Worm (Caenorhabditis elegans) whole organism, L4 larva: ENCODE measurements around the gene K09E4.1.
A peak's percentile ranks its signal among the peaks of the same experiment; 100 is the strongest.

Source experiments
- D1046.2 ChIP-seq: fragments of 200-800 bp; sonication (Bioruptor generic); IDR thresholded peaks from 2 replicates; pipeline ENCODE4 v1.3.6; 2022; ENCODE audit warnings: missing genetic modification characterization, missing compliant biosample characterization
- F26F4.8 ChIP-seq: fragments of 200-800 bp; sonication (Bioruptor generic); conservative IDR thresholded peaks from 2 replicates; pipeline ENCODE4 v1.3.6; 2022; ENCODE audit warnings: missing genetic modification characterization, missing compliant biosample characterization
- F44E2.7 ChIP-seq: fragments of 200-800 bp; sonication (Bioruptor generic); IDR thresholded peaks from 2 replicates; pipeline ENCODE4 v2.1.2; 2022; ENCODE audit warnings: missing genetic modification characterization, missing compliant biosample characterization
- Y75B8A.6 ChIP-seq: fragments of 200-800 bp; sonication (Bioruptor generic); IDR thresholded peaks from 2 replicates; pipeline ENCODE4 v1.3.6; 2022; ENCODE audit warnings: missing genetic modification reagents, missing genetic modification characterization, missing compliant biosample characterization
- ZK546.5 ChIP-seq, 2 experiments: sonication (generic microtip); optimal IDR thresholded peaks; 2 replicates each; lab custom pipeline; 2017; ENCODE audit warnings: missing biosample characterization in 2 of 2, missing genetic modification characterization in 2 of 2
- aha-1 ChIP-seq: fragments of 150-350 bp; peaks from one replicate; lab custom pipeline; 2014; ENCODE audit warnings: missing biosample characterization, missing genetic modification characterization
- ama-1 ChIP-seq: fragments of 150-350 bp; optimal IDR thresholded peaks from 2 replicates; lab custom pipeline; 2014; ENCODE audit warnings: inconsistent platforms, mixed read lengths
- ceh-20 ChIP-seq: fragments of 200-800 bp; sonication (Bioruptor generic); IDR thresholded peaks from 2 replicates; pipeline ENCODE4 v1.3.6; 2022; ENCODE audit warnings: missing genetic modification reagents, missing genetic modification characterization, missing compliant biosample characterization
- ceh-44 ChIP-seq: fragments of 200-800 bp; sonication (Bioruptor generic); IDR thresholded peaks from 2 replicates; pipeline ENCODE4 v1.3.6; 2022; ENCODE audit warnings: missing genetic modification reagents, missing genetic modification characterization, missing compliant biosample characterization
- ceh-62 ChIP-seq: sonication (generic microtip); optimal IDR thresholded peaks from 2 replicates; lab custom pipeline; 2017; ENCODE audit warnings: missing biosample characterization, missing genetic modification characterization
- ctbp-1 ChIP-seq: fragments of 200-800 bp; sonication (Bioruptor generic); IDR thresholded peaks from 2 replicates; pipeline ENCODE4 v1.3.6; 2022; ENCODE audit warnings: missing genetic modification reagents, missing genetic modification characterization, missing compliant biosample characterization
- daf-12 ChIP-seq: fragments of 150-350 bp; optimal IDR thresholded peaks from 2 replicates; lab custom pipeline; 2014; ENCODE audit warnings: missing biosample characterization, missing genetic modification reagents, missing genetic modification characterization
- daf-16 ChIP-seq, 3 experiments: sonication (generic microtip); optimal IDR thresholded peaks; 2 replicates each; lab custom pipeline; 2016 to 2017; ENCODE audit warnings: missing genetic modification characterization in 3 of 3, missing genetic modification reagents in 3 of 3, mild to moderate bottlenecking in 2 of 3, missing compliant biosample characterization in 2 of 3, missing biosample characterization in 1 of 3, moderate library complexity in 1 of 3
- dmd-6 ChIP-seq: fragments of 200-800 bp; sonication (Bioruptor generic); IDR thresholded peaks from 2 replicates; pipeline ENCODE4 v1.3.6; 2022; ENCODE audit warnings: missing genetic modification reagents, missing genetic modification characterization, missing compliant biosample characterization
- egl-27 ChIP-seq: sonication (generic microtip); optimal IDR thresholded peaks from 3 replicates; lab custom pipeline; 2017; ENCODE audit warnings: missing biosample characterization, missing genetic modification reagents, missing genetic modification characterization
- egl-43 ChIP-seq: fragments of 200-800 bp; sonication (Bioruptor generic); IDR thresholded peaks from 2 replicates; pipeline ENCODE4 v1.3.6; 2022; ENCODE audit warnings: missing genetic modification reagents, missing genetic modification characterization, missing compliant biosample characterization
- fkh-10 ChIP-seq: fragments of 150-350 bp; optimal IDR thresholded peaks from 2 replicates; lab custom pipeline; 2014; ENCODE audit warnings: missing biosample characterization, missing genetic modification reagents, missing genetic modification characterization
- hlh-30 ChIP-seq: sonication (generic microtip); optimal IDR thresholded peaks from 2 replicates; lab custom pipeline; 2017; ENCODE audit warnings: antibody characterized with exemption, mild to moderate bottlenecking, missing genetic modification characterization, missing compliant biosample characterization; ENCODE audit not compliant: insufficient read depth
- lin-1 ChIP-seq: fragments of 200-800 bp; sonication (Bioruptor generic); IDR thresholded peaks from 2 replicates; pipeline ENCODE4 v1.3.6; 2022; ENCODE audit warnings: missing genetic modification reagents, missing genetic modification characterization, missing compliant biosample characterization
- lin-39 ChIP-seq: fragments of 150-350 bp; optimal IDR thresholded peaks from 2 replicates; lab custom pipeline; 2014; ENCODE audit warnings: missing biosample characterization, missing genetic modification reagents, missing genetic modification characterization
- lsy-2 ChIP-seq, 2 experiments: fragments of 150-350 bp in 1 of 2; sonication (generic microtip) in 1 of 2; optimal IDR thresholded peaks; 2 replicates each; lab custom pipeline; 2014 to 2017; ENCODE audit warnings: missing biosample characterization in 2 of 2, missing genetic modification characterization in 2 of 2
- madf-9 ChIP-seq: fragments of 200-800 bp; sonication (Bioruptor generic); conservative IDR thresholded peaks from 2 replicates; pipeline ENCODE4 v1.3.6; 2022; ENCODE audit warnings: missing genetic modification reagents, missing genetic modification characterization, missing compliant biosample characterization
- mdl-1 ChIP-seq, 2 experiments: fragments of 150-350 bp in 1 of 2; sonication (generic microtip) in 1 of 2; optimal IDR thresholded peaks; 2 replicates each; lab custom pipeline; 2014 to 2017; ENCODE audit warnings: missing biosample characterization in 2 of 2, missing genetic modification characterization in 2 of 2
- mdt-29 ChIP-seq: fragments of 200-800 bp; sonication (Bioruptor generic); IDR thresholded peaks from 2 replicates; pipeline ENCODE4 v1.3.6; 2022; ENCODE audit warnings: missing genetic modification reagents, missing genetic modification characterization, missing compliant biosample characterization
- mxl-2 ChIP-seq: fragments of 200-800 bp; sonication (Bioruptor generic); conservative IDR thresholded peaks from 2 replicates; pipeline ENCODE4 v1.3.6; 2022; ENCODE audit warnings: missing genetic modification reagents, missing genetic modification characterization, missing compliant biosample characterization
- mxl-3 ChIP-seq: fragments of 200-800 bp; sonication (Bioruptor generic); optimal IDR thresholded peaks from 2 replicates; lab custom pipeline; 2018; ENCODE audit warnings: mild to moderate bottlenecking, missing genetic modification characterization, missing compliant biosample characterization
- nhr-10 ChIP-seq: fragments of 150-350 bp; optimal IDR thresholded peaks from 2 replicates; lab custom pipeline; 2014; ENCODE audit warnings: missing biosample characterization, missing genetic modification characterization
- nhr-41 ChIP-seq: fragments of 200-800 bp; sonication (Bioruptor generic); IDR thresholded peaks from 2 replicates; pipeline ENCODE4 v1.3.6; 2022; ENCODE audit warnings: missing genetic modification reagents, missing genetic modification characterization, missing compliant biosample characterization
- nhr-42 ChIP-seq: fragments of 200-800 bp; sonication (Bioruptor generic); IDR thresholded peaks from 2 replicates; pipeline ENCODE4 v1.3.6; 2022; ENCODE audit warnings: missing genetic modification characterization, missing compliant biosample characterization
- pha-4 ChIP-seq, 2 experiments: fragments of 150-350 bp in 1 of 2; fragments of 200-800 bp in 1 of 2; sonication (Bioruptor generic) in 1 of 2; IDR thresholded peaks in 1 of 2; optimal IDR thresholded peaks in 1 of 2; 2 replicates each; pipeline versions ENCODE4 v1.3.6 to Lab custom; 2014 to 2022; ENCODE audit warnings: missing genetic modification characterization in 2 of 2, missing genetic modification reagents in 2 of 2, missing biosample characterization in 1 of 2, missing compliant biosample characterization in 1 of 2
- pqm-1 ChIP-seq: sonication (generic microtip); optimal IDR thresholded peaks from 2 replicates; lab custom pipeline; 2017; ENCODE audit warnings: missing biosample characterization, missing genetic modification characterization
- rbr-2 ChIP-seq: sonication (generic microtip); optimal IDR thresholded peaks from 2 replicates; lab custom pipeline; 2016; ENCODE audit warnings: missing genotype, missing genetic modification characterization, missing compliant biosample characterization
- set-16 ChIP-seq: fragments of 200-800 bp; sonication (Bioruptor generic); IDR thresholded peaks from 2 replicates; pipeline ENCODE4 v1.3.6; 2022; ENCODE audit warnings: missing genetic modification reagents, missing genetic modification characterization, missing compliant biosample characterization
- spr-3 ChIP-seq: fragments of 200-800 bp; sonication (Bioruptor generic); optimal IDR thresholded peaks from 2 replicates; lab custom pipeline; 2018; ENCODE audit warnings: mild to moderate bottlenecking, missing genetic modification characterization, missing compliant biosample characterization
- unc-39 ChIP-seq: sonication (generic microtip); optimal IDR thresholded peaks from 2 replicates; lab custom pipeline; 2017; ENCODE audit warnings: missing biosample characterization, missing genetic modification characterization
- unc-62 ChIP-seq, 3 experiments: fragments of 150-350 bp in 1 of 3; sonication (generic microtip); optimal IDR thresholded peaks in 2 of 3; peaks in 1 of 3; 1 replicate in 1 of 3; 2 replicates in 2 of 3; lab custom pipeline; 2014 to 2017; ENCODE audit warnings: missing biosample characterization in 3 of 3, missing genetic modification characterization in 3 of 3, missing genetic modification reagents in 3 of 3, missing genotype in 1 of 3
- vab-7 ChIP-seq: fragments of 200-800 bp; sonication (Bioruptor generic); IDR thresholded peaks from 2 replicates; pipeline ENCODE4 v1.3.6; 2022; ENCODE audit warnings: missing genetic modification reagents, missing genetic modification characterization, missing compliant biosample characterization
- zag-1 ChIP-seq: fragments of 150-350 bp; optimal IDR thresholded peaks from 2 replicates; lab custom pipeline; 2014; ENCODE audit warnings: missing biosample characterization, missing genetic modification characterization

K09E4.1 gene

DNA sequence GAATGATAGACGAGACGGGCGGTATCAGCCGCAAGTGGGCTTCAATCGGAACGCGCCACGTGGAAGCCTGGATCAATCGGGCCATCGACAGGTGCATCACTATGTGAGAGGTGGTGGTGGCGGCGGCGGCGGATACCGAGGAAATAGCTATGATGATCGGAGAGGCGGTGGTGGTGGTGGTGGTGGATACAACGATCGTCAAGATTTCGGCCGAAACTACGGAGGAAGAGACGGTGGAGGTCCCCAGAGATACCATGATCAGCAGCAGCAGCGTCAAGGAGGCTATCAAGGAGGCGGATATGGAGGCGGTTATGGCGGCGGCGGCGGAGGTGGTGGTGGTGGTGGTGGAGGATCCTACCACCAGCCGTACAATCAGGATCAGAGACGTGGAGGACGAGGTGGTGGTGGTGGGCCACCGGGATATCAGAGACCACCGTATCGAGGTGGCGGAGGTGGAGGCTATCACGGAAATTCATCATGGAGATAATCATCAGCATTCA is 27.8 kb downstream of the K09E4.1 start:
- TF ChIP-seq ceh-44 (GFP tag; lab: Robert Waterston, UW) (no peak), set-16 (peak; percentile 91), egl-27 (tag; lab: Kevin White, UChicago) (no peak), F44E2.7 (no peak), ceh-20 (no peak), pqm-1 (tag; lab: Kevin White, UChicago) (no peak), vab-7 (GFP tag; lab: Robert Waterston, UW) (no peak), ama-1 (lab: Kevin White, UChicago) (no peak), nhr-42 (GFP tag; lab: Robert Waterston, UW) (peak; percentile 23; the same call in 1 of the 2 replicates), unc-62 (GFP tag; optimal IDR thresholded peaks at IDR 0.05 in 1 of 2; lab: Kevin White, UChicago) (peak in 1 of 2 experiments; percentile 62), unc-62 (tag; optimal IDR thresholded peaks at IDR 0.05; lab: Kevin White, UChicago) (no peak), fkh-10 (GFP tag; lab: Kevin White, UChicago) (no peak), mdt-29 (GFP tag; lab: Robert Waterston, UW) (no peak), egl-43 (GFP tag; lab: Robert Waterston, UW) (0 out of 2 replicates have a peak, but pooled peaks have one; percentile 36), ceh-62 (tag; lab: Kevin White, UChicago) (no peak), lsy-2 (tag; optimal IDR thresholded peaks at IDR 0.05; lab: Kevin White, UChicago) (no peak), nhr-10 (tag; lab: Kevin White, UChicago) (no peak), D1046.2 (no peak), mxl-3 (no peak), pha-4 (GFP tag; IDR thresholded peaks at IDR 0.05; lab: Robert Waterston, UW) (no peak), pha-4 (tag; optimal IDR thresholded peaks at IDR 0.05; lab: Kevin White, UChicago) (no peak), spr-3 (GFP tag; lab: Kevin White, UChicago) (no peak), Y75B8A.6 (GFP tag; lab: Robert Waterston, UW) (no peak), ZK546.5 (tag; optimal IDR thresholded peaks at IDR 0.05; lab: Kevin White, UChicago) (no peak), daf-16 (GFP tag; optimal IDR thresholded peaks at IDR 0.05; lab: Kevin White, UChicago) (no peak), daf-16 (tag; optimal IDR thresholded peaks at IDR 0.05; lab: Kevin White, UChicago) (no peak), unc-39 (tag; lab: Kevin White, UChicago) (no peak), mdl-1 (tag; optimal IDR thresholded peaks at IDR 0.05; lab: Kevin White, UChicago) (no peak)
- TF ChIP-seq, all 104 proteins: peak for 4

DNA sequence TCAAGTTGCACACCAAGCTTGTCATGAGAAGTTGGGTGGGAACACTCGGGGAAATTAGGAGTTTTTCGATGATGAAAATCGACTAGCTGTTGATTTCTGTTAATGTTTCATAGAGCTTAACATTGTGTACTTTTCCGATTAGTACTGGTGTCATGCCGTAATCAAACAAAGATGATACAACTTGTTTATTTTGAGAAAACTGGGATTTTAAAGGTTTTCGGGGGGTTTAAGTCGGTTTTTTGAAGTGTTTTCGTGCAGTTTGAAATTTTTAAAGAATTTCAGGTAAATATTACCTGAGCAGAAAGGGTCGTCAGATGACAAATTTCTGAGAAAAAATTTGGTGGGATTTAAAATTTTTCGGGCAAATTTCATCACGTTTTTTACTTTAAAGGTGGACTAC is 33.9 kb downstream of the K09E4.1 start, which contains the start of gene eat-2:
eat-2 (minus strand) TSS at position 101 of the 400 bp plus-strand sequence.
- no peak for TF ChIP-seq zag-1 (tag; lab: Kevin White, UChicago)
- TF ChIP-seq mdl-1 (tag; optimal IDR thresholded peaks at IDR 0.05; lab: Kevin White, UChicago), result no peak
- no peak for TF ChIP-seq madf-9 (GFP tag; lab: Robert Waterston, UW)
- TF ChIP-seq nhr-41 (GFP tag; lab: Robert Waterston, UW), result no peak
- no peak for TF ChIP-seq ctbp-1 (GFP tag; lab: Robert Waterston, UW)
- peak; percentile 87 for TF ChIP-seq aha-1 (tag; lab: Kevin White, UChicago)
- TF ChIP-seq dmd-6 (GFP tag; lab: Robert Waterston, UW), result no peak
- no peak for TF ChIP-seq Y75B8A.6 (GFP tag; lab: Robert Waterston, UW)

DNA sequence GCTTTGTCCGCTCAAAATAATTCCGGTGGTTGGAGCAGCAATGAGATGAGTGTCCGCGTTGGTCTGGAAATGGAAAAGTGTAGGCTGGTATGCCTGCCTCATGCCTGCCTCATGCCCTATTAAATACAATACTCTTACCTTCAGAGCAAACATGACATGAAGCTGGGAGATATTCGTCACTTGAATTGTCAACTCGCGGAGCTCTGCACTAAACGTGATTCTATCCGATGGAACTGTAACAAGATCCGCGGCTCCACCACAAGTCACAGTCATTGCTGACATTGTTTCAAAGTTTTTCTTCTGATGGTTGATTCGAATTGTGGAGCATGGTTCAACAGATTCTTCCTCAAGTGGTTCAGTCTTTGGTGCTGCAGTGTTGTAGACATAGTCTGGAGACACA is 35.5 kb downstream of the K09E4.1 start:
- TF ChIP-seq rbr-2 (tag; lab: Kevin White, UChicago), result no peak
- TF ChIP-seq mxl-2 (GFP tag; lab: Robert Waterston, UW), result no peak
- TF ChIP-seq lin-39 (tag; lab: Kevin White, UChicago), result no peak
- TF ChIP-seq hlh-30 (tag; lab: Kevin White, UChicago), result no peak
- no peak for TF ChIP-seq lin-1 (GFP tag; lab: Robert Waterston, UW)
- no peak for TF ChIP-seq mdl-1 (tag; optimal IDR thresholded peaks at IDR 0.05; lab: Kevin White, UChicago)
- TF ChIP-seq daf-12 (tag; lab: Kevin White, UChicago), result no peak
- peak in 1 of 2 experiments; percentile 97 for TF ChIP-seq unc-62 (GFP tag; optimal IDR thresholded peaks at IDR 0.05 in 1 of 2; lab: Kevin White, UChicago)
- no peak for TF ChIP-seq unc-62 (tag; optimal IDR thresholded peaks at IDR 0.05; lab: Kevin White, UChicago)
- no peak for TF ChIP-seq F26F4.8 (GFP tag; lab: Robert Waterston, UW)
- peak; percentile 95 for TF ChIP-seq aha-1 (tag; lab: Kevin White, UChicago)
